Fruit fly (Drosophila melanogaster) whole organism, embryonic: ENCODE measurements around the gene CheB38c.

Experiments used
- CG10462 ChIP-seq: fragments of 200-800 bp; sonication (Bioruptor generic); optimal IDR thresholded peaks from 2 replicates; lab custom pipeline; 2016; ENCODE audit warnings: missing biosample characterization, missing genetic modification characterization
- CG11695 ChIP-seq: fragments of 200-800 bp; sonication (Bioruptor generic); IDR thresholded peaks from 3 replicates; pipeline ENCODE4 v1.3.6; 2022; ENCODE audit warnings: missing biosample characterization, missing genetic modification characterization
- CG13296 ChIP-seq: fragments of 200-800 bp; sonication (Bioruptor generic); optimal IDR thresholded peaks from 3 replicates; lab custom pipeline; 2018; ENCODE audit warnings: missing biosample characterization, mild to moderate bottlenecking, missing genetic modification characterization
- CG13775 ChIP-seq: fragments of 200-800 bp; sonication (Bioruptor generic); optimal IDR thresholded peaks from 3 replicates; lab custom pipeline; 2017; ENCODE audit warnings: missing biosample characterization, mild to moderate bottlenecking, missing genetic modification characterization
- CG14050 ChIP-seq: fragments of 200-800 bp; sonication (Bioruptor generic); IDR thresholded peaks from 3 replicates; pipeline ENCODE4 v1.3.6; 2022; ENCODE audit warnings: missing biosample characterization, missing genetic modification characterization
- CG15269 ChIP-seq: fragments of 200-800 bp; sonication (Bioruptor generic); optimal IDR thresholded peaks from 2 replicates; lab custom pipeline; 2018; ENCODE audit warnings: missing biosample characterization, mild to moderate bottlenecking, missing genetic modification characterization, moderate library complexity
- CG1603 ChIP-seq: fragments of 200-800 bp; sonication (Bioruptor generic); optimal IDR thresholded peaks from 2 replicates; lab custom pipeline; 2019; ENCODE audit warnings: missing biosample characterization, mild to moderate bottlenecking, missing genetic modification characterization, moderate library complexity
- CG17361 ChIP-seq: fragments of 200-800 bp; sonication (Bioruptor generic); IDR thresholded peaks from 3 replicates; pipeline ENCODE4 v1.3.6; 2022; ENCODE audit warnings: missing biosample characterization, missing genetic modification characterization
- CG17612 ChIP-seq: fragments of 200-800 bp; sonication (Bioruptor generic); IDR thresholded peaks from 2 replicates; pipeline ENCODE4 v1.3.6; 2022; ENCODE audit warnings: missing biosample characterization, missing genetic modification characterization
- CG18476 ChIP-seq: fragments of 200-800 bp; sonication (Bioruptor generic); optimal IDR thresholded peaks from 2 replicates; lab custom pipeline; 2016; ENCODE audit warnings: missing biosample characterization, mild to moderate bottlenecking, missing genetic modification characterization
- CG3407 ChIP-seq: fragments of 200-800 bp; sonication (Bioruptor generic); optimal IDR thresholded peaks from 2 replicates; lab custom pipeline; 2018; ENCODE audit warnings: missing biosample characterization, mild to moderate bottlenecking, missing genetic modification characterization
- CG34376 ChIP-seq: fragments of 200-800 bp; sonication (Bioruptor generic); optimal IDR thresholded peaks from 2 replicates; lab custom pipeline; 2018; ENCODE audit warnings: missing biosample characterization, mild to moderate bottlenecking, missing genetic modification characterization
- CG4854 ChIP-seq: fragments of 200-800 bp; sonication (Bioruptor generic); optimal IDR thresholded peaks from 2 replicates; lab custom pipeline; 2016; ENCODE audit warnings: missing biosample characterization, missing genetic modification characterization, inconsistent platforms
- CG5953 ChIP-seq: fragments of 200-800 bp; sonication (Bioruptor generic); IDR thresholded peaks from 2 replicates; pipeline ENCODE4 v1.3.6; 2022; ENCODE audit warnings: missing biosample characterization, missing genetic modification characterization
- CG6254 ChIP-seq: fragments of 200-800 bp; sonication (Bioruptor generic); optimal IDR thresholded peaks from 3 replicates; lab custom pipeline; 2017; ENCODE audit warnings: mild to moderate bottlenecking, missing biosample characterization, missing genetic modification reagents, missing genetic modification characterization
- CG6765 ChIP-seq: fragments of 200-800 bp; sonication (Bioruptor generic); optimal IDR thresholded peaks from 3 replicates; lab custom pipeline; 2017; ENCODE audit warnings: missing biosample characterization, mild to moderate bottlenecking, missing genetic modification characterization
- CG8359 ChIP-seq: fragments of 200-800 bp; sonication (Bioruptor generic); optimal IDR thresholded peaks from 2 replicates; lab custom pipeline; 2017; ENCODE audit warnings: missing biosample characterization, mild to moderate bottlenecking, missing genetic modification characterization, borderline replicate concordance
- CHES-1-like ChIP-seq: fragments of 200-800 bp; sonication (Bioruptor generic); optimal IDR thresholded peaks from 2 replicates; lab custom pipeline; 2016; ENCODE audit warnings: missing biosample characterization, missing genetic modification characterization
- D ChIP-seq, 2 experiments: fragments of 200-800 bp in 1 of 2; fragments of >200 bp in 1 of 2; sonication (Bioruptor generic) in 1 of 2; optimal IDR thresholded peaks; 2 replicates in 1 of 2; 3 replicates in 1 of 2; lab custom pipeline; 2017; ENCODE audit warnings: mild to moderate bottlenecking in 1 of 2, missing biosample characterization in 1 of 2, missing genetic modification characterization in 1 of 2, missing genetic modification reagents in 1 of 2
- E2f1 ChIP-seq: fragments of 200-800 bp; sonication (Bioruptor generic); IDR thresholded peaks from 2 replicates; pipeline ENCODE4 v1.3.6; 2022; ENCODE audit warnings: missing biosample characterization, missing genetic modification characterization
- Eip74EF ChIP-seq, 2 experiments: fragments of 200-800 bp in 1 of 2; fragments of >200 bp in 1 of 2; sonication (Bioruptor generic) in 1 of 2; optimal IDR thresholded peaks; 2 replicates each; lab custom pipeline; 2017 to 2019; ENCODE audit warnings: missing biosample characterization in 2 of 2, missing genetic modification characterization in 2 of 2, mild to moderate bottlenecking in 1 of 2, moderate library complexity in 1 of 2
- Ets97D ChIP-seq: fragments of 200-800 bp; sonication (Bioruptor generic); optimal IDR thresholded peaks from 3 replicates; lab custom pipeline; 2016; ENCODE audit warnings: missing biosample characterization, missing genetic modification characterization
- Fer3 ChIP-seq: fragments of 200-800 bp; sonication (Bioruptor generic); optimal IDR thresholded peaks from 2 replicates; lab custom pipeline; 2018; ENCODE audit warnings: missing biosample characterization, mild to moderate bottlenecking, missing genetic modification characterization, moderate library complexity
- MESR4 ChIP-seq: fragments of 200-800 bp; sonication (Bioruptor generic); optimal IDR thresholded peaks from 2 replicates; lab custom pipeline; 2018; ENCODE audit warnings: missing biosample characterization, mild to moderate bottlenecking, missing genetic modification characterization, moderate library complexity
- Mad ChIP-seq: fragments of 200-800 bp; sonication (Bioruptor generic); optimal IDR thresholded peaks from 2 replicates; lab custom pipeline; 2016; ENCODE audit warnings: missing biosample characterization, missing genetic modification characterization
- NfI ChIP-seq: fragments of 200-800 bp; sonication (Bioruptor generic); optimal IDR thresholded peaks from 3 replicates; lab custom pipeline; 2018; ENCODE audit warnings: missing biosample characterization, mild to moderate bottlenecking, missing genetic modification characterization, moderate library complexity
- Ssrp ChIP-seq: fragments of 200-800 bp; sonication (Bioruptor generic); optimal IDR thresholded peaks from 2 replicates; lab custom pipeline; 2018; ENCODE audit warnings: missing biosample characterization, mild to moderate bottlenecking, missing genetic modification characterization, moderate library complexity
- ap ChIP-seq: fragments of 200-800 bp; sonication (Bioruptor generic); IDR thresholded peaks from 2 replicates; pipeline ENCODE4 v1.3.6; 2022; ENCODE audit warnings: missing biosample characterization, missing genetic modification characterization
- caup ChIP-seq: fragments of 200-800 bp; sonication (Bioruptor generic); optimal IDR thresholded peaks from 3 replicates; lab custom pipeline; 2017; ENCODE audit warnings: missing biosample characterization, mild to moderate bottlenecking, missing genetic modification characterization, moderate library complexity; ENCODE audit not compliant: severe bottlenecking
- emc ChIP-seq: fragments of 200-800 bp; sonication (Bioruptor generic); optimal IDR thresholded peaks from 2 replicates; lab custom pipeline; 2016; ENCODE audit warnings: missing biosample characterization, missing genetic modification characterization
- grn ChIP-seq: fragments of 200-800 bp; sonication (Bioruptor generic); optimal IDR thresholded peaks from 3 replicates; lab custom pipeline; 2017; ENCODE audit warnings: missing biosample characterization, missing genetic modification characterization
- hth ChIP-seq: fragments of >200 bp; optimal IDR thresholded peaks from 2 replicates; lab custom pipeline; 2017; ENCODE audit warnings: inconsistent platforms
- jumu ChIP-seq: fragments of 200-800 bp; sonication (Bioruptor generic); optimal IDR thresholded peaks from 3 replicates; lab custom pipeline; 2016; ENCODE audit warnings: missing biosample characterization, missing genetic modification characterization
- knrl ChIP-seq: fragments of 200-800 bp; sonication (Bioruptor generic); IDR thresholded peaks from 3 replicates; pipeline ENCODE4 v1.3.6; 2022; ENCODE audit warnings: missing biosample characterization, missing genetic modification characterization; ENCODE audit not compliant: partially characterized antibody
- nerfin-2 ChIP-seq: fragments of 200-800 bp; sonication (Bioruptor generic); IDR thresholded peaks from 2 replicates; pipeline ENCODE4 v1.3.6; 2022; ENCODE audit warnings: missing biosample characterization, missing genetic modification characterization; ENCODE audit not compliant: partially characterized antibody
- nmo ChIP-seq: fragments of 200-800 bp; sonication (Bioruptor generic); optimal IDR thresholded peaks from 2 replicates; lab custom pipeline; 2018; ENCODE audit warnings: missing biosample characterization, mild to moderate bottlenecking, missing genetic modification characterization, moderate library complexity
- org-1 ChIP-seq: fragments of 200-800 bp; sonication (Bioruptor generic); optimal IDR thresholded peaks from 2 replicates; lab custom pipeline; 2017; ENCODE audit warnings: missing biosample characterization, missing genetic modification characterization
- otp ChIP-seq: fragments of 200-800 bp; sonication (Bioruptor generic); IDR thresholded peaks from 3 replicates; pipeline ENCODE4, ENCODE4 v1.3.6; 2022; ENCODE audit warnings: missing biosample characterization, missing genetic modification characterization
- pnt ChIP-seq: fragments of 200-800 bp; sonication (Bioruptor generic); optimal IDR thresholded peaks from 3 replicates; lab custom pipeline; 2016; ENCODE audit warnings: missing biosample characterization, missing genetic modification characterization
- prd ChIP-seq, 3 experiments: fragments of >200 bp in 2 of 3; fragments of 200-800 bp in 1 of 3; sonication (Bioruptor generic) in 1 of 3; optimal IDR thresholded peaks in 2 of 3; IDR thresholded peaks in 1 of 3; 2 replicates in 2 of 3; 3 replicates in 1 of 3; pipeline versions ENCODE4 v1.3.6 to Lab custom; 2017 to 2022; ENCODE audit warnings: missing biosample characterization in 1 of 3, missing genetic modification characterization in 1 of 3
- pum ChIP-seq: fragments of 200-800 bp; sonication (Bioruptor generic); optimal IDR thresholded peaks from 2 replicates; lab custom pipeline; 2016; ENCODE audit warnings: missing biosample characterization, missing genetic modification characterization
- rib ChIP-seq: fragments of 200-800 bp; sonication (Bioruptor generic); IDR thresholded peaks from 2 replicates; pipeline ENCODE4 v1.3.6; 2022; ENCODE audit warnings: missing biosample characterization, missing genetic modification characterization
- sd ChIP-seq: fragments of 200-800 bp; sonication (Bioruptor generic); optimal IDR thresholded peaks from 3 replicates; lab custom pipeline; 2018; ENCODE audit warnings: missing biosample characterization, mild to moderate bottlenecking, missing genetic modification characterization, moderate library complexity
- sisA ChIP-seq: fragments of 200-800 bp; sonication (Bioruptor generic); IDR thresholded peaks from 2 replicates; pipeline ENCODE4 v1.3.6; 2022; ENCODE audit warnings: missing biosample characterization, missing genetic modification characterization
- sna ChIP-seq: fragments of 200-800 bp; sonication (Bioruptor generic); IDR thresholded peaks from 2 replicates; pipeline ENCODE4 v1.3.6; 2022; ENCODE audit warnings: missing biosample characterization, missing genetic modification characterization; ENCODE audit not compliant: partially characterized antibody
- stwl ChIP-seq: fragments of 200-800 bp; sonication (Bioruptor generic); optimal IDR thresholded peaks from 3 replicates; lab custom pipeline; 2018; ENCODE audit warnings: missing biosample characterization, mild to moderate bottlenecking, missing genetic modification characterization, moderate library complexity
- zfh2 ChIP-seq: fragments of 200-800 bp; sonication (Bioruptor generic); optimal IDR thresholded peaks from 2 replicates; lab custom pipeline; 2016; ENCODE audit warnings: missing biosample characterization, missing genetic modification characterization

The CheB38c gene

dm6 chr2L:20807617-20808509, 12.8 kb downstream of the CheB38c start (continued):
- TF ChIP-seq nerfin-2 (GFP tag; lab: Robert Waterston, UW) (no peak), CG15269 (tag; lab: Kevin White, UChicago) (peak; percentile 67), CG6765 (GFP tag; lab: Kevin White, UChicago) (peak; percentile 15), Ets97D (GFP tag; lab: Kevin White, UChicago) (no peak), stwl (tag; lab: Kevin White, UChicago) (no peak), sisA (peak; percentile 13; the same call in 1 of the 2 replicates), knrl (GFP tag; lab: Robert Waterston, UW) (no peak), Fer3 (tag; lab: Kevin White, UChicago) (peak; percentile 73), Ssrp (tag; lab: Kevin White, UChicago) (peak; percentile 0), emc (GFP tag; lab: Kevin White, UChicago) (peak; percentile 15), nmo (GFP tag; lab: Kevin White, UChicago) (peak; percentile 29), CG34376 (peak; percentile 14), rib (GFP tag; lab: Robert Waterston, UW) (no peak), zfh2 (GFP tag; lab: Kevin White, UChicago) (no peak), pnt (GFP tag; lab: Kevin White, UChicago) (no peak), CG17361 (GFP tag; lab: Robert Waterston, UW) (peak; percentile 44; the same call in 2 of the 3 replicates), sd (tag; lab: Kevin White, UChicago) (peak; percentile 25), Mad (no peak), otp (peak; percentile 56; the same call in 1 of the 3 replicates), CG1603 (tag; lab: Kevin White, UChicago) (peak; percentile 11), CG11695 (GFP tag; lab: Robert Waterston, UW) (peak; percentile 70), CG18476 (GFP tag; lab: Kevin White, UChicago) (peak; percentile 6), CG17612 (no peak), CG5953 (GFP tag; lab: Robert Waterston, UW) (no peak), sna (GFP tag; lab: Robert Waterston, UW) (0 out of 2 replicates have a peak, but pooled peaks have one; percentile 18), MESR4 (no peak), pum (no peak), CG3407 (GFP tag; lab: Kevin White, UChicago) (peak; percentile 26), caup (GFP tag; lab: Kevin White, UChicago) (peak; percentile 74), CG13296 (GFP tag; lab: Kevin White, UChicago) (peak; percentile 51), ap (no peak), org-1 (GFP tag; lab: Kevin White, UChicago) (peak; percentile 22), NfI (GFP tag; lab: Kevin White, UChicago) (peak; percentile 43), CG8359 (no peak), E2f1 (peak; percentile 66), CG14050 (no peak), CG4854 (GFP tag; lab: Kevin White, UChicago) (no peak), Eip74EF (GFP tag; optimal IDR thresholded peaks at IDR 0.05; lab: Kevin White, UChicago) (peak in 1 of 2 experiments; percentile 13), hth (lab: Kevin White, UChicago) (no peak), jumu (no peak), CG10462 (GFP tag; lab: Kevin White, UChicago) (no peak), CHES-1-like (peak; percentile 40), CG13775 (GFP tag; lab: Kevin White, UChicago) (peak; percentile 30), grn (GFP tag; lab: Kevin White, UChicago) (no peak), D (optimal IDR thresholded peaks at IDR 0.05; lab: Kevin White, UChicago) (no peak), D (GFP tag; optimal IDR thresholded peaks at IDR 0.05; lab: Kevin White, UChicago) (no peak), prd (optimal IDR thresholded peaks at IDR 0.05; lab: Kevin White, UChicago) (no peak), prd (GFP tag; IDR thresholded peaks at IDR 0.05; lab: Robert Waterston, UW) (peak; percentile 54; the same call in 2 of the 3 replicates), CG6254 (no peak)
